Fruit fly (Drosophila melanogaster): ENCODE measurements around the gene CG31342.
A peak's percentile ranks its signal among the peaks of the same experiment; 100 is the strongest.

The CG31342 gene

dm6 chr3R:13018284-13018900 is 32.6 kb downstream of the CG31342 start (continued):
- TF ChIP-seq CG12104 (GFP tag; optimal IDR thresholded peaks at IDR 0.05), result no peak
- no peak for TF ChIP-seq hkb (optimal IDR thresholded peaks at IDR 0.05)
- 0 out of 2 replicates have a peak, but pooled peaks have one; percentile 24 for TF ChIP-seq hkb (GFP tag; IDR thresholded peaks at IDR 0.05)
- TF ChIP-seq CG31441 (GFP tag; IDR thresholded peaks at IDR 0.05), result no peak
- TF ChIP-seq amos (GFP tag; IDR thresholded peaks at IDR 0.05; ENCODE audit: partially characterized antibody), result no peak
- no peak for TF ChIP-seq br (optimal IDR thresholded peaks at IDR 0.05)
- peak; percentile 77 for TF ChIP-seq GATAe (GFP tag; conservative IDR thresholded peaks at IDR 0.05)
- peak; percentile 20 for TF ChIP-seq CG7987 (GFP tag; optimal IDR thresholded peaks at IDR 0.05)
- peak; percentile 1 for TF ChIP-seq gro (GFP tag; optimal IDR thresholded peaks at IDR 0.05)
- no peak for TF ChIP-seq az2 (GFP tag; optimal IDR thresholded peaks at IDR 0.05)
- TF ChIP-seq Hand (GFP tag; optimal IDR thresholded peaks at IDR 0.05), result peak; percentile 1
- TF ChIP-seq CG6813 (GFP tag; optimal IDR thresholded peaks at IDR 0.05), result no peak
- no peak for TF ChIP-seq tup (GFP tag; optimal IDR thresholded peaks at IDR 0.05)
- no peak for TF ChIP-seq CG14014 (GFP tag; IDR thresholded peaks at IDR 0.05)
- peak; percentile 28 for TF ChIP-seq HmgZ (tag; optimal IDR thresholded peaks at IDR 0.05)
- TF ChIP-seq mirr (GFP tag; optimal IDR thresholded peaks at IDR 0.05), result peak; percentile 86
- peak; percentile 55 for TF ChIP-seq run (tag; optimal IDR thresholded peaks at IDR 0.05)
- TF ChIP-seq CG15479 (GFP tag; optimal IDR thresholded peaks at IDR 0.05), result peak; percentile 35
- no peak for TF ChIP-seq CG6654 (GFP tag; optimal IDR thresholded peaks at IDR 0.05)
- TF ChIP-seq CkIIα-i1 (GFP tag; IDR thresholded peaks at IDR 0.05), result no peak
- peak; percentile 78 for TF ChIP-seq grn (GFP tag; optimal IDR thresholded peaks at IDR 0.05)
- TF ChIP-seq CG1602 (GFP tag; optimal IDR thresholded peaks at IDR 0.05), result no peak
- peak; percentile 40 for TF ChIP-seq pros (GFP tag; optimal IDR thresholded peaks at IDR 0.05)
- TF ChIP-seq sqz (GFP tag; optimal IDR thresholded peaks at IDR 0.05), result no peak
- TF ChIP-seq NfI (GFP tag; optimal IDR thresholded peaks at IDR 0.05), result no peak
- TF ChIP-seq dm (GFP tag; optimal IDR thresholded peaks at IDR 0.05), result no peak
- TF ChIP-seq ranshi (GFP tag; IDR thresholded peaks at IDR 0.05), result no peak
- TF ChIP-seq CrebB (tag; optimal IDR thresholded peaks at IDR 0.05), result no peak
- no peak for TF ChIP-seq D19B (GFP tag; optimal IDR thresholded peaks at IDR 0.05)
- peak in 1 of 2 experiments; percentile 74 for TF ChIP-seq Pdp1 (GFP tag; optimal IDR thresholded peaks at IDR 0.05)
- TF ChIP-seq slbo (GFP tag; IDR thresholded peaks at IDR 0.05), result 0 out of 2 replicates have a peak, but pooled peaks have one; percentile 12
- no peak for TF ChIP-seq Fer1 (GFP tag; optimal IDR thresholded peaks at IDR 0.05)
- no peak for TF ChIP-seq Bteb2 (GFP tag; optimal IDR thresholded peaks at IDR 0.05)
- 0 out of 2 replicates have a peak, but pooled peaks have one; percentile 8 for TF ChIP-seq CG32532 (GFP tag; IDR thresholded peaks at IDR 0.05)
- no peak for TF ChIP-seq CHES-1-like (GFP tag; optimal IDR thresholded peaks at IDR 0.05)
- peak; percentile 60; the same call in 1 of the 4 replicates for TF ChIP-seq chinmo (GFP tag; IDR thresholded peaks at IDR 0.05; ENCODE audit: partially characterized antibody)
- peak; percentile 94 for TF ChIP-seq sug (tag; optimal IDR thresholded peaks at IDR 0.05)
- no peak for TF ChIP-seq CG12299 (tag; optimal IDR thresholded peaks at IDR 0.05)
- peak; percentile 11 for TF ChIP-seq Med (GFP tag)
- no peak for TF ChIP-seq gsb-n (tag; optimal IDR thresholded peaks at IDR 0.05)
- no peak for TF ChIP-seq sim (GFP tag; IDR thresholded peaks at IDR 0.05)
- no peak for TF ChIP-seq Kr (GFP tag; optimal IDR thresholded peaks at IDR 0.05)
- TF ChIP-seq Opbp (GFP tag; IDR thresholded peaks at IDR 0.05; ENCODE audit: partially characterized antibody), result no peak
- no peak for TF ChIP-seq CG17912 (GFP tag; optimal IDR thresholded peaks at IDR 0.05)
- 0 out of 2 replicates have a peak, but pooled peaks have one; percentile 10 for TF ChIP-seq rib (GFP tag; IDR thresholded peaks at IDR 0.05)
- no peak for TF ChIP-seq trh (GFP tag; optimal IDR thresholded peaks at IDR 0.05)
- TF ChIP-seq Adf1 (GFP tag; IDR thresholded peaks at IDR 0.05), result no peak; the same call in 1 of the 2 replicates
